Fruit fly (Drosophila melanogaster) whole organism, adult: ENCODE measurements around the gene CG43318.

Source experiments
- CG11617 ChIP-seq: fragments of 200-800 bp; sonication (Bioruptor generic); optimal IDR thresholded peaks from 2 replicates; lab custom pipeline; 2017; ENCODE audit warnings: mild to moderate bottlenecking, missing biosample characterization, missing genetic modification reagents, missing genetic modification characterization
- CG12768 ChIP-seq: fragments of 200-800 bp; sonication (Bioruptor generic); optimal IDR thresholded peaks from 2 replicates; lab custom pipeline; 2017; ENCODE audit warnings: missing biosample characterization, missing genetic modification characterization, mild to moderate bottlenecking, moderate library complexity, missing genetic modification reagents
- CG14711 ChIP-seq: fragments of 200-800 bp; sonication (Bioruptor generic); optimal IDR thresholded peaks from 2 replicates; lab custom pipeline; 2018; ENCODE audit warnings: missing biosample characterization, mild to moderate bottlenecking, missing genetic modification characterization, moderate library complexity
- CG5204 ChIP-seq: fragments of 200-800 bp; sonication (Bioruptor generic); optimal IDR thresholded peaks from 2 replicates; lab custom pipeline; 2016; ENCODE audit warnings: missing biosample characterization, missing genetic modification characterization
- CG7101 ChIP-seq: fragments of 200-800 bp; sonication (Bioruptor generic); optimal IDR thresholded peaks from 2 replicates; lab custom pipeline; 2018; ENCODE audit warnings: missing biosample characterization, mild to moderate bottlenecking, missing genetic modification characterization, moderate library complexity
- kay ChIP-seq: fragments of 200-800 bp; sonication (Bioruptor generic); peaks from one replicate; lab custom pipeline; 2016; ENCODE audit warnings: missing biosample characterization, missing genetic modification characterization, borderline replicate concordance

- TF ChIP-seq CG11617 (no peak), CG7101 (no peak), CG12768 (no peak), CG14711 (tag; lab: Kevin White, UChicago) (no peak), CG5204 (no peak), kay (GFP tag; lab: Kevin White, UChicago) (no peak)
These were observed 25.3 kb downstream of the CG43318 start for dm6 chr3R:15807877-15808381.
